Worm (Caenorhabditis elegans) whole organism, early embryonic: ENCODE measurements around the gene ZK550.6.

Experiments
- ama-1 ChIP-seq: fragments of 150-350 bp; optimal IDR thresholded peaks from 2 replicates; lab custom pipeline; 2014
- ceh-36 ChIP-seq: sonication (generic microtip); optimal IDR thresholded peaks from 2 replicates; lab custom pipeline; 2016; ENCODE audit warnings: missing genetic modification characterization, inconsistent platforms, missing compliant biosample characterization

ce11 chrIV:17301933-17302332 lies 39.6 kb upstream of the ZK550.6 start, which contains the start of gene ifta-2:
- TF ChIP-seq ceh-36 (tag; lab: Kevin White, UChicago) = no peak
- no peak for TF ChIP-seq ama-1 (lab: Kevin White, UChicago)
